Worm (Caenorhabditis elegans) whole organism, L1 larva: ENCODE measurements around the gene fbxl-1.

Experiments
- C16A3.4 ChIP-seq: fragments of 150-350 bp; optimal IDR thresholded peaks from 2 replicates; lab custom pipeline; 2014; ENCODE audit warnings: missing biosample characterization, missing genetic modification characterization
- F16B12.6 ChIP-seq: fragments of 150-350 bp; optimal IDR thresholded peaks from 2 replicates; lab custom pipeline; 2014; ENCODE audit warnings: missing biosample characterization, missing genetic modification characterization
- aha-1 ChIP-seq: fragments of 150-350 bp; optimal IDR thresholded peaks from 2 replicates; lab custom pipeline; 2014; ENCODE audit warnings: missing biosample characterization, missing genetic modification characterization
- ama-1 ChIP-seq: fragments of 150-350 bp; optimal IDR thresholded peaks from 2 replicates; lab custom pipeline; 2014
- blmp-1 ChIP-seq: fragments of 150-350 bp; optimal IDR thresholded peaks from 2 replicates; lab custom pipeline; 2014; ENCODE audit warnings: missing biosample characterization, missing genetic modification characterization
- ceh-63 ChIP-seq: fragments of 200-800 bp; sonication (Bioruptor generic); optimal IDR thresholded peaks from 2 replicates; lab custom pipeline; 2018; ENCODE audit warnings: mild to moderate bottlenecking, missing genetic modification characterization, missing compliant biosample characterization
- ceh-88 ChIP-seq: fragments of 200-800 bp; sonication (Bioruptor generic); IDR thresholded peaks from 2 replicates; pipeline ENCODE4 v1.3.6; 2022; ENCODE audit warnings: missing genetic modification characterization, missing compliant biosample characterization
- dpl-1 ChIP-seq, 3 experiments: fragments of 150-350 bp in 2 of 3; sonication (generic microtip) in 1 of 3; optimal IDR thresholded peaks; 2 replicates each; lab custom pipeline; 2014 to 2017; ENCODE audit warnings: missing biosample characterization in 3 of 3, missing genetic modification characterization in 3 of 3, missing genetic modification reagents in 3 of 3
- dsc-1 ChIP-seq: sonication (generic microtip); optimal IDR thresholded peaks from 2 replicates; lab custom pipeline; 2016; ENCODE audit warnings: mild to moderate bottlenecking, missing genetic modification characterization, missing compliant biosample characterization
- egl-13 ChIP-seq: sonication (generic microtip); optimal IDR thresholded peaks from 2 replicates; lab custom pipeline; 2016; ENCODE audit warnings: missing genotype, missing genetic modification reagents, missing genetic modification characterization, missing compliant biosample characterization
- egl-27 ChIP-seq, 2 experiments: fragments of 150-350 bp in 1 of 2; sonication (generic microtip); optimal IDR thresholded peaks; 3 replicates each; lab custom pipeline; 2017 to 2018; ENCODE audit warnings: missing biosample characterization in 2 of 2, missing genetic modification characterization in 2 of 2, missing genetic modification reagents in 2 of 2
- elt-2 ChIP-seq: sonication (generic microtip); optimal IDR thresholded peaks from 2 replicates; lab custom pipeline; 2016; ENCODE audit warnings: missing genetic modification characterization, mild to moderate bottlenecking, inconsistent platforms, missing compliant biosample characterization, missing genetic modification reagents
- ets-5 ChIP-seq: fragments of 200-800 bp; sonication (Bioruptor generic); IDR thresholded peaks from 2 replicates; pipeline ENCODE4 v1.3.6; 2022; ENCODE audit warnings: missing genetic modification characterization, missing compliant biosample characterization
- fkh-10 ChIP-seq: sonication (generic microtip); optimal IDR thresholded peaks from 2 replicates; lab custom pipeline; 2017; ENCODE audit warnings: missing biosample characterization, missing genetic modification reagents, missing genetic modification characterization
- fkh-4 ChIP-seq: sonication (generic microtip); optimal IDR thresholded peaks from 2 replicates; lab custom pipeline; 2016; ENCODE audit warnings: missing compliant biosample characterization, missing genetic modification characterization, borderline replicate concordance
- fos-1 ChIP-seq: fragments of 150-350 bp; optimal IDR thresholded peaks from 2 replicates; lab custom pipeline; 2014; ENCODE audit warnings: missing biosample characterization, missing genetic modification characterization
- hlh-17 ChIP-seq: fragments of 200-800 bp; sonication (Bioruptor generic); optimal IDR thresholded peaks from 2 replicates; lab custom pipeline; 2018; ENCODE audit warnings: missing genetic modification characterization, mild to moderate bottlenecking, missing compliant biosample characterization, moderate library complexity, borderline replicate concordance
- hlh-4 ChIP-seq: sonication (generic microtip); optimal IDR thresholded peaks from 2 replicates; lab custom pipeline; 2016; ENCODE audit warnings: mild to moderate bottlenecking, missing genetic modification characterization, missing compliant biosample characterization
- irx-1 ChIP-seq: sonication (generic microtip); optimal IDR thresholded peaks from 2 replicates; lab custom pipeline; 2016; ENCODE audit warnings: missing genetic modification characterization, missing compliant biosample characterization
- jun-1 ChIP-seq: fragments of 150-350 bp; optimal IDR thresholded peaks from 2 replicates; lab custom pipeline; 2014; ENCODE audit warnings: missing biosample characterization, missing genetic modification reagents, missing genetic modification characterization
- lin-13 ChIP-seq: fragments of 150-350 bp; optimal IDR thresholded peaks from 2 replicates; lab custom pipeline; 2014; ENCODE audit warnings: missing biosample characterization, missing genetic modification reagents, missing genetic modification characterization
- lin-14 ChIP-seq: fragments of 200-800 bp; sonication (Bioruptor generic); optimal IDR thresholded peaks from 2 replicates; lab custom pipeline; 2018; ENCODE audit warnings: mild to moderate bottlenecking, missing genetic modification characterization, moderate library complexity, missing compliant biosample characterization
- lin-35 ChIP-seq, 2 experiments: fragments of 150-350 bp; optimal IDR thresholded peaks; 2 replicates each; lab custom pipeline; 2014; ENCODE audit warnings: missing biosample characterization in 2 of 2, missing genetic modification characterization in 2 of 2, missing genetic modification reagents in 2 of 2
- lin-39 ChIP-seq: fragments of 150-350 bp; optimal IDR thresholded peaks from 2 replicates; lab custom pipeline; 2014; ENCODE audit warnings: missing biosample characterization, missing genetic modification reagents, missing genetic modification characterization
- lir-3 ChIP-seq: sonication (generic microtip); optimal IDR thresholded peaks from 2 replicates; lab custom pipeline; 2016; ENCODE audit warnings: mild to moderate bottlenecking, missing genetic modification characterization, moderate library complexity, missing compliant biosample characterization; ENCODE audit not compliant: poor library complexity
- lsy-2 ChIP-seq, 2 experiments: fragments of 150-350 bp; optimal IDR thresholded peaks; 2 replicates each; lab custom pipeline; 2014; ENCODE audit warnings: missing biosample characterization in 2 of 2, missing genetic modification characterization in 2 of 2
- mab-9 ChIP-seq: fragments of 200-800 bp; sonication (Bioruptor generic); IDR thresholded peaks from 2 replicates; pipeline ENCODE4 v1.3.6; 2022; ENCODE audit warnings: missing genetic modification reagents, missing genetic modification characterization, missing compliant biosample characterization
- mdl-1 ChIP-seq, 2 experiments: fragments of 150-350 bp; optimal IDR thresholded peaks; 2 replicates each; lab custom pipeline; 2014 to 2017; ENCODE audit warnings: missing biosample characterization in 2 of 2, missing genetic modification characterization in 2 of 2, inconsistent platforms in 1 of 2
- nhr-11 ChIP-seq: fragments of 150-350 bp; optimal IDR thresholded peaks from 2 replicates; lab custom pipeline; 2014; ENCODE audit warnings: missing biosample characterization, missing genetic modification characterization
- nhr-12 ChIP-seq: sonication (generic microtip); optimal IDR thresholded peaks from 2 replicates; lab custom pipeline; 2017; ENCODE audit warnings: missing biosample characterization, missing genetic modification characterization
- nhr-19 ChIP-seq: fragments of 200-800 bp; sonication (Bioruptor generic); conservative IDR thresholded peaks from 2 replicates; pipeline ENCODE4 v1.3.6; 2022; ENCODE audit warnings: missing genetic modification characterization, missing compliant biosample characterization
- nhr-20 ChIP-seq: sonication (generic microtip); optimal IDR thresholded peaks from 2 replicates; lab custom pipeline; 2016; ENCODE audit warnings: mild to moderate bottlenecking, missing genetic modification characterization, missing compliant biosample characterization
- nhr-237 ChIP-seq: fragments of 150-350 bp; optimal IDR thresholded peaks from 2 replicates; lab custom pipeline; 2014; ENCODE audit warnings: missing biosample characterization, missing genetic modification characterization
- nhr-28 ChIP-seq: fragments of 150-350 bp; optimal IDR thresholded peaks from 2 replicates; lab custom pipeline; 2014; ENCODE audit warnings: missing biosample characterization, missing genetic modification characterization
- nhr-47 ChIP-seq: sonication (generic microtip); optimal IDR thresholded peaks from 2 replicates; lab custom pipeline; 2016; ENCODE audit warnings: mild to moderate bottlenecking, missing genetic modification characterization, moderate library complexity, missing compliant biosample characterization
- nhr-71 ChIP-seq: sonication (generic microtip); optimal IDR thresholded peaks from 2 replicates; lab custom pipeline; 2016; ENCODE audit warnings: mild to moderate bottlenecking, missing genetic modification characterization, moderate library complexity, missing compliant biosample characterization
- nhr-76 ChIP-seq: sonication (generic microtip); optimal IDR thresholded peaks from 2 replicates; lab custom pipeline; 2017; ENCODE audit warnings: missing biosample characterization, missing genetic modification characterization
- nhr-77 ChIP-seq: fragments of 150-350 bp; optimal IDR thresholded peaks from 2 replicates; lab custom pipeline; 2014; ENCODE audit warnings: missing biosample characterization, missing genetic modification characterization
- nhr-84 ChIP-seq: sonication (generic microtip); optimal IDR thresholded peaks from 2 replicates; lab custom pipeline; 2017; ENCODE audit warnings: missing biosample characterization, missing genetic modification characterization
- nhr-90 ChIP-seq: sonication (generic microtip); optimal IDR thresholded peaks from 2 replicates; lab custom pipeline; 2016; ENCODE audit warnings: mild to moderate bottlenecking, missing genetic modification characterization, missing compliant biosample characterization; ENCODE audit not compliant: poor library complexity
- rnt-1 ChIP-seq: sonication (generic microtip); optimal IDR thresholded peaks from 2 replicates; lab custom pipeline; 2016; ENCODE audit warnings: mild to moderate bottlenecking, missing genetic modification characterization, moderate library complexity, missing compliant biosample characterization
- skn-1 ChIP-seq: fragments of 150-350 bp; optimal IDR thresholded peaks from 2 replicates; lab custom pipeline; 2014; ENCODE audit warnings: missing biosample characterization, missing genetic modification characterization
- snu-23 ChIP-seq: sonication (generic microtip); optimal IDR thresholded peaks from 2 replicates; lab custom pipeline; 2016; ENCODE audit warnings: missing genetic modification characterization, missing compliant biosample characterization
- sox-4 ChIP-seq: sonication (generic microtip); optimal IDR thresholded peaks from 2 replicates; lab custom pipeline; 2016; ENCODE audit warnings: missing genetic modification characterization, missing compliant biosample characterization
- sup-37 ChIP-seq: fragments of 200-800 bp; sonication (Bioruptor generic); optimal IDR thresholded peaks from 2 replicates; lab custom pipeline; 2018; ENCODE audit warnings: mild to moderate bottlenecking, missing genetic modification characterization, missing compliant biosample characterization
- unc-130 ChIP-seq: fragments of 150-350 bp; optimal IDR thresholded peaks from 2 replicates; lab custom pipeline; 2017; ENCODE audit warnings: missing biosample characterization, missing genetic modification characterization, inconsistent platforms
- unc-30 ChIP-seq: sonication (generic microtip); optimal IDR thresholded peaks from 2 replicates; lab custom pipeline; 2017; ENCODE audit warnings: missing biosample characterization, missing genetic modification characterization
- unc-62 ChIP-seq: fragments of 150-350 bp; optimal IDR thresholded peaks from 2 replicates; lab custom pipeline; 2014; ENCODE audit warnings: missing biosample characterization, missing genetic modification reagents, missing genetic modification characterization
- vab-15 ChIP-seq: sonication (generic microtip); optimal IDR thresholded peaks from 2 replicates; lab custom pipeline; 2017; ENCODE audit warnings: missing genotype, mild to moderate bottlenecking, missing genetic modification characterization, missing compliant biosample characterization
- xbp-1 ChIP-seq: sonication (generic microtip); optimal IDR thresholded peaks from 2 replicates; lab custom pipeline; 2016; ENCODE audit warnings: missing genetic modification characterization, missing compliant biosample characterization
- zip-4 ChIP-seq: fragments of 200-800 bp; sonication (Bioruptor generic); optimal IDR thresholded peaks from 2 replicates; lab custom pipeline; 2018; ENCODE audit warnings: mild to moderate bottlenecking, missing genetic modification characterization, moderate library complexity, missing compliant biosample characterization
- ztf-11 ChIP-seq, 2 experiments: sonication (generic microtip); optimal IDR thresholded peaks; 2 replicates each; lab custom pipeline; 2016 to 2017; ENCODE audit warnings: missing genetic modification characterization in 2 of 2, missing biosample characterization in 1 of 2, missing compliant biosample characterization in 1 of 2
- ztf-4 ChIP-seq: fragments of 150-350 bp; optimal IDR thresholded peaks from 2 replicates; lab custom pipeline; 2014; ENCODE audit warnings: missing biosample characterization, missing genetic modification characterization

The fbxl-1 gene

ce11 chrIII:8227511-8227910 is at the start of gene fbxl-1:
TSS of gene fbxl-1 (plus strand) at chrIII:8227830.
- TF ChIP-seq jun-1 (peak; percentile 47), nhr-20 (tag; lab: Kevin White, UChicago) (peak; percentile 88), hlh-17 (GFP tag; lab: Kevin White, UChicago) (no peak), sox-4 (tag; lab: Kevin White, UChicago) (peak; percentile 73), ztf-4 (peak; percentile 60), lin-14 (peak; percentile 99), fkh-4 (tag; lab: Kevin White, UChicago) (no peak), irx-1 (tag; lab: Kevin White, UChicago) (peak; percentile 29), skn-1 (tag; lab: Kevin White, UChicago) (peak; percentile 65), lir-3 (tag; lab: Kevin White, UChicago) (peak; percentile 56), unc-130 (tag; lab: Kevin White, UChicago) (peak; percentile 56), unc-30 (tag; lab: Kevin White, UChicago) (no peak), zip-4 (peak; percentile 9), mab-9 (GFP tag; lab: Robert Waterston, UW) (no peak), vab-15 (no peak), unc-62 (GFP tag; lab: Kevin White, UChicago) (no peak), lsy-2 (tag; optimal IDR thresholded peaks at IDR 0.05; lab: Kevin White, UChicago) (peak; percentile 75 to 88), dsc-1 (tag; lab: Kevin White, UChicago) (peak; percentile 80), egl-27 (tag; optimal IDR thresholded peaks at IDR 0.05; lab: Kevin White, UChicago) (no peak), nhr-47 (tag; lab: Kevin White, UChicago) (peak; percentile 85), nhr-76 (tag; lab: Kevin White, UChicago) (no peak), nhr-84 (tag; lab: Kevin White, UChicago) (no peak), lin-39 (tag; lab: Kevin White, UChicago) (no peak), nhr-237 (tag; lab: Kevin White, UChicago) (no peak), elt-2 (peak; percentile 21), ama-1 (lab: Kevin White, UChicago) (no peak), egl-13 (peak; percentile 76), lin-35 (GFP tag; optimal IDR thresholded peaks at IDR 0.05; lab: Kevin White, UChicago) (peak; percentile 63 to 82), C16A3.4 (tag; lab: Kevin White, UChicago) (peak; percentile 82), nhr-12 (no peak), nhr-11 (tag; lab: Kevin White, UChicago) (no peak), nhr-28 (tag; lab: Kevin White, UChicago) (no peak), hlh-4 (tag; lab: Kevin White, UChicago) (no peak), rnt-1 (tag; lab: Kevin White, UChicago) (peak; percentile 82), fos-1 (peak; percentile 43), nhr-90 (tag; lab: Kevin White, UChicago) (peak; percentile 32), ceh-63 (GFP tag; lab: Kevin White, UChicago) (peak; percentile 13), lin-13 (GFP tag; lab: Kevin White, UChicago) (peak; percentile 65), snu-23 (GFP tag; lab: Kevin White, UChicago) (peak; percentile 87), nhr-71 (tag; lab: Kevin White, UChicago) (peak; percentile 94), ceh-88 (GFP tag; lab: Robert Waterston, UW) (peak; percentile 43; the same call in 1 of the 2 replicates), blmp-1 (tag; lab: Kevin White, UChicago) (peak; percentile 55), F16B12.6 (peak; percentile 50), xbp-1 (tag; lab: Kevin White, UChicago) (peak; percentile 73), dpl-1 (GFP tag; optimal IDR thresholded peaks at IDR 0.05; lab: Kevin White, UChicago) (peak; percentile 52 to 57 (median 53)), sup-37 (GFP tag; lab: Kevin White, UChicago) (no peak), nhr-77 (tag; lab: Kevin White, UChicago) (peak; percentile 71), fkh-10 (GFP tag; lab: Kevin White, UChicago) (peak; percentile 21), aha-1 (tag; lab: Kevin White, UChicago) (no peak), mdl-1 (tag; optimal IDR thresholded peaks at IDR 0.05; lab: Kevin White, UChicago) (peak in 1 of 2 experiments; percentile 93), ets-5 (GFP tag; lab: Robert Waterston, UW) (no peak), nhr-19 (GFP tag; lab: Robert Waterston, UW) (peak; percentile 71), ztf-11 (tag; optimal IDR thresholded peaks at IDR 0.05; lab: Kevin White, UChicago) (peak in 1 of 2 experiments; percentile 73)
